Fruit fly (Drosophila melanogaster): ENCODE measurements around the gene eIF5.

- TF ChIP-seq CG8301 (tag; optimal IDR thresholded peaks at IDR 0.05) = no peak
- TF ChIP-seq Ets98B (GFP tag; IDR thresholded peaks at IDR 0.05) = no peak
- TF ChIP-seq fd96Ca (GFP tag; IDR thresholded peaks at IDR 0.05) = no peak
- no peak for TF ChIP-seq CG17806 (tag; optimal IDR thresholded peaks at IDR 0.05)
- no peak for TF ChIP-seq CG12605 (GFP tag; IDR thresholded peaks at IDR 0.05)
- TF ChIP-seq CG34367 (tag; optimal IDR thresholded peaks at IDR 0.05) = no peak
- TF ChIP-seq Pif1B (GFP tag; optimal IDR thresholded peaks at IDR 0.05) = no peak
- no peak for TF ChIP-seq CG9948 (tag; optimal IDR thresholded peaks at IDR 0.05)
- no peak for TF ChIP-seq CG13204 (GFP tag; optimal IDR thresholded peaks at IDR 0.05)
- TF ChIP-seq D1 (tag; optimal IDR thresholded peaks at IDR 0.05) = no peak
These were observed 51.4 kb downstream of the eIF5 start, which contains the start of gene Stim for dm6 chrX:15940105-15940955.
